Worm (Caenorhabditis elegans): ENCODE measurements around the gene cav-1.

DNA sequence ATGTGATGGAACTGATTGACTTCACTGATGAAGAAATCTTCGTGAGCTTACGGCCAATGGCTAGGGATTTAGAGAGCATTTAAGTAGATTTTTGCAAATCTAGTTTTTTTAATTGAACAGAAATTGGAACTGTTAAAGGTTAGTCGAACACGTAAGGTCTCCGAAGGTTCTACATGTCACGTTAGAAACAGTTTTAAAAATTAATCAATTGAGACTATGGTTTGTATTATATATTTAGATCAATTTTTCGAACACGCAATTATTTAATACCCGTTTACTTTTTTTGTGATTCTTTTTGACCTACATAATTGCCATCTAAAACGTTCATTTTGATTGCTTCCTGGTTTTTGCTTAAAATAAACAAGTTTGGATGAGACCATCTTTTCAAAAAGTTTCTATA, 27.4 kb upstream of the cav-1 start, which contains the start of gene C28D4.4:
- TF ChIP-seq ceh-13 (GFP tag; optimal IDR thresholded peaks at IDR 0.05) (no peak), B0310.2 (tag; optimal IDR thresholded peaks at IDR 0.05) (no peak), tra-4 (tag; optimal IDR thresholded peaks at IDR 0.05) (no peak), pes-1 (GFP tag; IDR thresholded peaks at IDR 0.05) (no peak), ama-1 (optimal IDR thresholded peaks at IDR 0.05) (no peak), tbx-11 (GFP tag; IDR thresholded peaks at IDR 0.05) (no peak), ceh-36 (tag; optimal IDR thresholded peaks at IDR 0.05) (no peak), hnd-1 (tag; optimal IDR thresholded peaks at IDR 0.05) (no peak), flt-1 (GFP tag; IDR thresholded peaks at IDR 0.05) (no peak), sea-1 (GFP tag; conservative IDR thresholded peaks at IDR 0.05) (no peak), aly-1 (tag; optimal IDR thresholded peaks at IDR 0.05) (no peak), F13C5.2 (tag; optimal IDR thresholded peaks at IDR 0.05) (no peak), hmbx-1 (tag; optimal IDR thresholded peaks at IDR 0.05) (no peak), hmg-4 (GFP tag; optimal IDR thresholded peaks at IDR 0.05) (no peak)
